Fruit fly (Drosophila melanogaster) whole organism, prepupa: ENCODE data around the gene CG4318.

Experiments
- CG10631 ChIP-seq: fragments of 200-800 bp; sonication (Bioruptor generic); optimal IDR thresholded peaks from 2 replicates; lab custom pipeline; 2016; ENCODE audit warnings: missing biosample characterization, missing genetic modification characterization
- CG10669 ChIP-seq: fragments of 200-800 bp; sonication (Bioruptor generic); optimal IDR thresholded peaks from 3 replicates; lab custom pipeline; 2018; ENCODE audit warnings: missing biosample characterization, mild to moderate bottlenecking, missing genetic modification characterization, moderate library complexity
- CG1621 ChIP-seq: fragments of 200-800 bp; sonication (Bioruptor generic); optimal IDR thresholded peaks from 3 replicates; lab custom pipeline; 2018; ENCODE audit warnings: missing biosample characterization, mild to moderate bottlenecking, missing genetic modification characterization
- CG3032 ChIP-seq: fragments of 200-800 bp; optimal IDR thresholded peaks from 2 replicates; lab custom pipeline; 2019; ENCODE audit warnings: missing biosample characterization, mild to moderate bottlenecking, missing genetic modification characterization, moderate library complexity
- CG32006 ChIP-seq: fragments of 200-800 bp; sonication (Bioruptor generic); optimal IDR thresholded peaks from 3 replicates; lab custom pipeline; 2017; ENCODE audit warnings: missing biosample characterization, mild to moderate bottlenecking, missing genetic modification characterization
- CG4318 ChIP-seq: fragments of 200-800 bp; sonication (Bioruptor generic); optimal IDR thresholded peaks from 3 replicates; lab custom pipeline; 2017; ENCODE audit warnings: missing biosample characterization, mild to moderate bottlenecking, missing genetic modification characterization
- CG6163 ChIP-seq: fragments of 200-800 bp; sonication (Bioruptor generic); IDR thresholded peaks from 3 replicates; pipeline ENCODE4 v1.3.6; 2022; ENCODE audit warnings: missing biosample characterization, missing genetic modification characterization
- CG6808 ChIP-seq: fragments of 200-800 bp; sonication (Bioruptor generic); optimal IDR thresholded peaks from 3 replicates; lab custom pipeline; 2017; ENCODE audit warnings: missing biosample characterization, missing genetic modification characterization, mild to moderate bottlenecking, moderate library complexity, missing genetic modification reagents
- CG6854 ChIP-seq: fragments of 200-800 bp; sonication (Bioruptor generic); optimal IDR thresholded peaks from 2 replicates; lab custom pipeline; 2017; ENCODE audit warnings: missing biosample characterization, mild to moderate bottlenecking, missing genetic modification characterization
- Eip78C ChIP-seq: fragments of 200-800 bp; sonication (Bioruptor generic); peaks from one replicate; lab custom pipeline; 2016; ENCODE audit warnings: missing biosample characterization, missing genetic modification characterization
- Hr4 ChIP-seq: fragments of 200-800 bp; sonication (Bioruptor generic); optimal IDR thresholded peaks from 3 replicates; lab custom pipeline; 2016; ENCODE audit warnings: missing biosample characterization, missing genetic modification characterization
- Met ChIP-seq: fragments of 200-800 bp; sonication (Bioruptor generic); optimal IDR thresholded peaks from 3 replicates; lab custom pipeline; 2016; ENCODE audit warnings: missing biosample characterization, missing genetic modification characterization
- Sox14 ChIP-seq: fragments of 200-800 bp; sonication (Bioruptor generic); optimal IDR thresholded peaks from 3 replicates; lab custom pipeline; 2016; ENCODE audit warnings: missing biosample characterization, missing genetic modification characterization
- achi ChIP-seq: fragments of 200-800 bp; sonication (Bioruptor generic); optimal IDR thresholded peaks from 3 replicates; lab custom pipeline; 2016; ENCODE audit warnings: missing biosample characterization, missing genetic modification characterization
- acj6 ChIP-seq: fragments of 200-800 bp; sonication (Bioruptor generic); optimal IDR thresholded peaks from 3 replicates; lab custom pipeline; 2016; ENCODE audit warnings: missing biosample characterization, missing genetic modification characterization
- eg ChIP-seq: fragments of 200-800 bp; sonication (Bioruptor generic); IDR thresholded peaks from 3 replicates; pipeline ENCODE4 v1.3.6; 2022; ENCODE audit warnings: missing biosample characterization, missing genetic modification characterization
- fkh ChIP-seq: fragments of 200-800 bp; sonication (Bioruptor generic); optimal IDR thresholded peaks from 3 replicates; lab custom pipeline; 2017; ENCODE audit warnings: missing biosample characterization, mild to moderate bottlenecking, missing genetic modification characterization, moderate library complexity
- spab ChIP-seq: fragments of 200-800 bp; sonication (Bioruptor generic); optimal IDR thresholded peaks from 2 replicates; lab custom pipeline; 2017; ENCODE audit warnings: missing biosample characterization, mild to moderate bottlenecking, missing genetic modification characterization, missing genetic modification reagents
- ss ChIP-seq, 2 experiments: fragments of 200-800 bp; sonication (Bioruptor generic); optimal IDR thresholded peaks; 2 replicates in 1 of 2; 3 replicates in 1 of 2; lab custom pipeline; 2017 to 2018; ENCODE audit warnings: mild to moderate bottlenecking in 2 of 2, missing biosample characterization in 2 of 2, missing genetic modification characterization in 2 of 2, moderate library complexity in 1 of 2
- vri ChIP-seq: fragments of 200-800 bp; sonication (Bioruptor generic); optimal IDR thresholded peaks from 3 replicates; lab custom pipeline; 2016; ENCODE audit warnings: missing biosample characterization, mild to moderate bottlenecking, missing genetic modification characterization

The CG4318 gene

dm6 chrX:13108144-13108824, 46.4 kb downstream of the CG4318 start, which contains the start of gene Fer3HCH:
TSS of gene Fer3HCH (minus strand) at chrX:13108194.
- TF ChIP-seq acj6 (GFP tag; lab: Kevin White, UChicago): no peak
- TF ChIP-seq CG6808 (GFP tag; lab: Kevin White, UChicago): peak; percentile 48
- peak; percentile 19 to 31 for TF ChIP-seq ss (GFP tag; optimal IDR thresholded peaks at IDR 0.05; lab: Kevin White, UChicago)
- TF ChIP-seq achi: peak; percentile 17
- peak; percentile 5 for TF ChIP-seq CG4318 (GFP tag; lab: Kevin White, UChicago)
- TF ChIP-seq Met (GFP tag; lab: Kevin White, UChicago): no peak
- peak; percentile 33 for TF ChIP-seq CG10669 (GFP tag; lab: Kevin White, UChicago)
- peak; percentile 12 for TF ChIP-seq CG3032 (tag; lab: Kevin White, UChicago)
- peak; percentile 11 for TF ChIP-seq CG10631 (GFP tag; lab: Kevin White, UChicago)
- peak; percentile 31; the same call in 1 of the 3 replicates for TF ChIP-seq CG6163 (GFP tag; lab: Robert Waterston, UW)
- no peak for TF ChIP-seq Hr4 (GFP tag; lab: Kevin White, UChicago)
- TF ChIP-seq CG32006 (GFP tag; lab: Kevin White, UChicago): peak; percentile 7
- TF ChIP-seq fkh (GFP tag; lab: Kevin White, UChicago): peak; percentile 70
- TF ChIP-seq spab (GFP tag; lab: Kevin White, UChicago): peak; percentile 8
- peak; percentile 52 for TF ChIP-seq Eip78C (GFP tag; lab: Kevin White, UChicago)
- TF ChIP-seq eg (GFP tag; lab: Robert Waterston, UW): no peak
- no peak for TF ChIP-seq CG6854
- TF ChIP-seq, all 60 proteins: peak for 12

- no peak for TF ChIP-seq Sox14 (GFP tag; lab: Kevin White, UChicago)
- TF ChIP-seq fkh (GFP tag; lab: Kevin White, UChicago): peak; percentile 34
- TF ChIP-seq, all 60 proteins: peak for 1
Measured at dm6 chrX:13105220-13105619, 49.5 kb downstream of the CG4318 start.

- TF ChIP-seq vri (GFP tag; lab: Kevin White, UChicago): peak; percentile 13
- TF ChIP-seq CG1621 (tag; lab: Kevin White, UChicago): no peak
- peak; percentile 17 for TF ChIP-seq fkh (GFP tag; lab: Kevin White, UChicago)
- TF ChIP-seq, all 60 proteins: peak for 2
Measured at dm6 chrX:13104571-13104970, 50.2 kb downstream of the CG4318 start.
